Fruit fly (Drosophila melanogaster) whole organism, prepupa: ENCODE results near the gene Acbp3.

Experiments
- CG11294 ChIP-seq: fragments of 200-800 bp; sonication (Bioruptor generic); IDR thresholded peaks from 2 replicates; pipeline ENCODE4 v1.3.6; 2022; ENCODE audit warnings: missing biosample characterization, missing genetic modification characterization
- CG31627 ChIP-seq: fragments of 200-800 bp; sonication (Bioruptor generic); optimal IDR thresholded peaks from 3 replicates; lab custom pipeline; 2016; ENCODE audit warnings: missing biosample characterization, missing genetic modification characterization
- CG3919 ChIP-seq: fragments of 200-800 bp; sonication (Bioruptor generic); optimal IDR thresholded peaks from 3 replicates; lab custom pipeline; 2016; ENCODE audit warnings: missing biosample characterization, missing genetic modification characterization
- CG6163 ChIP-seq: fragments of 200-800 bp; sonication (Bioruptor generic); IDR thresholded peaks from 3 replicates; pipeline ENCODE4 v1.3.6; 2022; ENCODE audit warnings: missing biosample characterization, missing genetic modification characterization
- CG6854 ChIP-seq: fragments of 200-800 bp; sonication (Bioruptor generic); optimal IDR thresholded peaks from 2 replicates; lab custom pipeline; 2017; ENCODE audit warnings: missing biosample characterization, mild to moderate bottlenecking, missing genetic modification characterization
- CG7368 ChIP-seq: fragments of 200-800 bp; sonication (Bioruptor generic); optimal IDR thresholded peaks from 3 replicates; lab custom pipeline; 2016; ENCODE audit warnings: missing biosample characterization, missing genetic modification characterization
- Eip78C ChIP-seq: fragments of 200-800 bp; sonication (Bioruptor generic); peaks from one replicate; lab custom pipeline; 2016; ENCODE audit warnings: missing biosample characterization, missing genetic modification characterization
- Ets21C ChIP-seq: fragments of 200-800 bp; sonication (Bioruptor generic); optimal IDR thresholded peaks from 3 replicates; lab custom pipeline; 2016; ENCODE audit warnings: missing biosample characterization, missing genetic modification characterization
- Sox14 ChIP-seq: fragments of 200-800 bp; sonication (Bioruptor generic); optimal IDR thresholded peaks from 3 replicates; lab custom pipeline; 2016; ENCODE audit warnings: missing biosample characterization, missing genetic modification characterization
- ss ChIP-seq, 2 experiments: fragments of 200-800 bp; sonication (Bioruptor generic); optimal IDR thresholded peaks; 2 replicates in 1 of 2; 3 replicates in 1 of 2; lab custom pipeline; 2017 to 2018; ENCODE audit warnings: mild to moderate bottlenecking in 2 of 2, missing biosample characterization in 2 of 2, missing genetic modification characterization in 2 of 2, moderate library complexity in 1 of 2

DNA sequence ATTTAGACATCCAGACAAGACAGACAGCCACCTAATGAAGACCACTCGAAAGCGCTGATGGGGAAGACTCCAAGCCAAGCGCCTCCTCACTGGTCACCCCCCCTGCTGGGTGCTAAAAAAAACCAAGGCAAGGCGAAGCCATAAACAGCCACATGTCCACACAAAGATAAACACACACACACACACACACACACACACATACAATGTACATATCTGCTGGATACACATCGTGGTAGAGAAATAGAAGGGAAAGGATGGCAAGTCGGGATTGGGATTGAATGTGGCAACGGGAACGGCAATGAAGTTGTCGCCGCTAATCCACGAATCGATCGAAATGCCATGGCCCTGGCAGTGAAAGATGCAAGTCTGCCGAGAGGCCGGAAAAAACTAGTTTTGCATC, 18.7 kb downstream of the Acbp3 start:
- TF ChIP-seq ss (GFP tag; optimal IDR thresholded peaks at IDR 0.05; lab: Kevin White, UChicago) (peak in 1 of 2 experiments; percentile 34), Sox14 (GFP tag; lab: Kevin White, UChicago) (no peak), Ets21C (no peak), CG6854 (no peak), CG7368 (GFP tag; lab: Kevin White, UChicago) (no peak), CG11294 (GFP tag; lab: Robert Waterston, UW) (no peak), CG3919 (no peak), CG6163 (GFP tag; lab: Robert Waterston, UW) (no peak), CG31627 (no peak), Eip78C (GFP tag; lab: Kevin White, UChicago) (no peak)
